Worm (Caenorhabditis elegans): ENCODE data around the gene F58E1.13.

ce11 chrII:1657202-1657601 is 38.5 kb downstream of the F58E1.13 start, which contains the start of gene ZC204.12:
- TF ChIP-seq F44E2.7 (GFP tag; IDR thresholded peaks at IDR 0.05) (no peak), fkh-10 (GFP tag; optimal IDR thresholded peaks at IDR 0.05) (no peak), snpc-4 (tag; optimal IDR thresholded peaks at IDR 0.05) (no peak), tag-97 (GFP tag; IDR thresholded peaks at IDR 0.05) (no peak), nhr-11 (tag; optimal IDR thresholded peaks at IDR 0.05) (no peak), D1046.2 (GFP tag; IDR thresholded peaks at IDR 0.05) (no peak), dmd-6 (GFP tag; IDR thresholded peaks at IDR 0.05) (no peak), ama-1 (optimal IDR thresholded peaks at IDR 0.05) (no peak), dpl-1 (GFP tag; optimal IDR thresholded peaks at IDR 0.05) (no peak), lin-39 (tag; optimal IDR thresholded peaks at IDR 0.05) (no peak), zag-1 (tag; optimal IDR thresholded peaks at IDR 0.05) (no peak)

All from whole organism, L4 larva.